Worm (Caenorhabditis elegans) whole organism, early embryonic: ENCODE measurements around the gene nhr-32.

Experiments used
- F13C5.2 ChIP-seq: sonication (generic microtip); optimal IDR thresholded peaks from 2 replicates; lab custom pipeline; 2017; ENCODE audit warnings: mild to moderate bottlenecking, missing genetic modification characterization, inconsistent platforms, missing compliant biosample characterization
- ama-1 ChIP-seq: fragments of 150-350 bp; optimal IDR thresholded peaks from 2 replicates; lab custom pipeline; 2014
- ceh-13 ChIP-seq: fragments of 200-800 bp; sonication (Bioruptor generic); optimal IDR thresholded peaks from 2 replicates; lab custom pipeline; 2018; ENCODE audit warnings: mild to moderate bottlenecking, missing genetic modification characterization, missing compliant biosample characterization
- ets-7 ChIP-seq: sonication (generic microtip); optimal IDR thresholded peaks from 2 replicates; lab custom pipeline; 2016; ENCODE audit warnings: missing genotype, missing genetic modification characterization, missing compliant biosample characterization
- hnd-1 ChIP-seq: sonication (generic microtip); optimal IDR thresholded peaks from 2 replicates; lab custom pipeline; 2016; ENCODE audit warnings: missing genetic modification characterization, missing compliant biosample characterization
- pes-1 ChIP-seq: fragments of 200-800 bp; sonication (Bioruptor generic); IDR thresholded peaks from 2 replicates; pipeline ENCODE4 v1.3.6; 2022; ENCODE audit warnings: missing genetic modification reagents, missing genetic modification characterization, missing compliant biosample characterization
- scrt-1 ChIP-seq: fragments of 200-800 bp; sonication (Bioruptor generic); IDR thresholded peaks from 2 replicates; pipeline ENCODE4 v1.3.6; 2022; ENCODE audit warnings: missing genetic modification characterization, missing compliant biosample characterization
- tra-4 ChIP-seq: sonication (generic microtip); optimal IDR thresholded peaks from 2 replicates; lab custom pipeline; 2017; ENCODE audit warnings: missing genetic modification characterization, missing compliant biosample characterization

- no peak for TF ChIP-seq ceh-13 (GFP tag; lab: Kevin White, UChicago)
- no peak for TF ChIP-seq ama-1 (lab: Kevin White, UChicago)
- no peak for TF ChIP-seq scrt-1
- no peak for TF ChIP-seq pes-1 (GFP tag; lab: Robert Waterston, UW)
- no peak for TF ChIP-seq ets-7 (tag; lab: Kevin White, UChicago)
- TF ChIP-seq tra-4 (tag; lab: Kevin White, UChicago): no peak
- no peak for TF ChIP-seq hnd-1
- TF ChIP-seq F13C5.2: no peak
These were observed 35.0 kb upstream of the nhr-32 start, which contains the start of gene R12H7.4 for ce11 chrX:13216802-13217201.
